Fruit fly (Drosophila melanogaster): ENCODE results near the gene mrt.

Gene mrt

DNA sequence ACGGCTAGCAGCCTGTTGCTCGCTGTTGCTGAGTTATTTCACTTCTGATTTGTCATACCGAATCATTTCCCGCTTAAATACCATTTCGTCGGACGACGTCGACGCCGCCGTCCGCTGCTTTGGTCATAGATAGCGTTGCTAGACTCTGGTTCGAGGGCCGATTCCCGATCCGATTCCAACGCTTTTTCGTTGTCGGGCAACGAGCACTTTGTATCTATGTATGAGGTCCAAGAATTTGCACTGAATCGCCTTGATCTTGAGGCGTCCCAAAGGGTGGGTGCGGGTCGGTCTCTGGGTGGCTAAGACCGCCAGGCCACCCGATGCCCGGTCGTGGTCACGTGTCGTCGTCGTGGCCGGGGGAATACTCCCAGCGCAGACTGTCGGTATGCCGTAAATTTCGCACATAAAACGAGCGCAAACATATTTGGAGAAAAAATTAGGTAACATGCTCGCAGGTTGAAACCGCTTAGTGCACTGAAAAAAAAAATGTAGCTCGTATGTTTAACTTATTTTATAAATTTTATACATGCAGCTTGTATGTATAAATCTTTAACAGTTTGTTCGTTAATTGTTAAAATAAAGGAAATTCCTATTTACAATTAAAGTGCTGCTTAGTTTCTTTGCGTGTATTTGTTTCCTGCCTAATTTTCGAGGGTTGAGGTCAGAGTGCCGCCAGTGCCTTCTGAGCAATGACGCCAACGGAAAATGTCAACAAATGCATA, 9.9 kb upstream of the mrt start, which contains the start of gene CG3348 (continued):
- TF ChIP-seq Hmx (GFP tag; optimal IDR thresholded peaks at IDR 0.05) (peak; percentile 64), Blimp-1 (GFP tag; optimal IDR thresholded peaks at IDR 0.05) (peak; percentile 66), klu (GFP tag; IDR thresholded peaks at IDR 0.05) (peak; percentile 71), twi (tag; optimal IDR thresholded peaks at IDR 0.05) (no peak), CG2875 (GFP tag; optimal IDR thresholded peaks at IDR 0.05) (no peak), luna (GFP tag; optimal IDR thresholded peaks at IDR 0.05) (no peak), Trl (optimal IDR thresholded peaks at IDR 0.05) (no peak), Trl (GFP tag; optimal IDR thresholded peaks at IDR 0.05) (peak; percentile 20), ase (GFP tag; IDR thresholded peaks at IDR 0.05) (no peak), Tbp (GFP tag; optimal IDR thresholded peaks at IDR 0.05) (no peak), ro (GFP tag; IDR thresholded peaks at IDR 0.05) (peak; percentile 20; the same call in 1 of the 2 replicates), tin (GFP tag; optimal IDR thresholded peaks at IDR 0.05) (peak; percentile 61), exex (tag; optimal IDR thresholded peaks at IDR 0.05) (no peak), Mes4 (GFP tag; optimal IDR thresholded peaks at IDR 0.05) (no peak), CG4820 (GFP tag; optimal IDR thresholded peaks at IDR 0.05) (peak; percentile 64), Sry-β (GFP tag; optimal IDR thresholded peaks at IDR 0.05) (no peak), chm (GFP tag; IDR thresholded peaks at IDR 0.05) (peak; percentile 60; the same call in 1 of the 2 replicates), Awh (GFP tag; IDR thresholded peaks at IDR 0.05) (peak; percentile 38; the same call in 1 of the 2 replicates), croc (GFP tag; conservative IDR thresholded peaks at IDR 0.05) (peak; percentile 39; the same call in 2 of the 3 replicates), ato (GFP tag; IDR thresholded peaks at IDR 0.05; ENCODE audit: partially characterized antibody) (no peak), Oli (tag; optimal IDR thresholded peaks at IDR 0.05) (peak; percentile 48), CG18476 (GFP tag; optimal IDR thresholded peaks at IDR 0.05) (peak; percentile 66), fru (optimal IDR thresholded peaks at IDR 0.05) (no peak), Sox102F (GFP tag; optimal IDR thresholded peaks at IDR 0.05) (peak; percentile 73), CG4360 (GFP tag; IDR thresholded peaks at IDR 0.05) (no peak), hth (optimal IDR thresholded peaks at IDR 0.05) (no peak), dmrt11E (tag; optimal IDR thresholded peaks at IDR 0.05) (peak; percentile 51), CG31365 (tag; optimal IDR thresholded peaks at IDR 0.05) (no peak), Camta (GFP tag; optimal IDR thresholded peaks at IDR 0.05) (peak; percentile 35), CG6175 (GFP tag; IDR thresholded peaks at IDR 0.05) (0 out of 3 replicates have a peak, but pooled peaks have one; percentile 22), CG30431 (GFP tag; optimal IDR thresholded peaks at IDR 0.05) (peak; percentile 37), ranshi (GFP tag; IDR thresholded peaks at IDR 0.05) (peak; percentile 79), grau (tag; optimal IDR thresholded peaks at IDR 0.05) (peak; percentile 71), Dek (tag; optimal IDR thresholded peaks at IDR 0.05) (peak; percentile 72), CG12236 (GFP tag; optimal IDR thresholded peaks at IDR 0.05) (no peak), gsb (GFP tag; IDR thresholded peaks at IDR 0.05) (no peak), trem (tag; optimal IDR thresholded peaks at IDR 0.05) (peak; percentile 22), Xbp1 (GFP tag; optimal IDR thresholded peaks at IDR 0.05) (peak; percentile 58), CG33557 (GFP tag; optimal IDR thresholded peaks at IDR 0.05) (no peak), Side (GFP tag; optimal IDR thresholded peaks at IDR 0.05) (peak; percentile 61), CG7357 (GFP tag; IDR thresholded peaks at IDR 0.05) (0 out of 3 replicates have a peak, but pooled peaks have one; percentile 46), CG16813 (GFP tag; IDR thresholded peaks at IDR 0.05; ENCODE audit: partially characterized antibody) (no peak), ken (GFP tag; IDR thresholded peaks at IDR 0.05) (no peak), HmgZ (tag; optimal IDR thresholded peaks at IDR 0.05) (peak; percentile 75), Taf1 (GFP tag; IDR thresholded peaks at IDR 0.05) (peak; percentile 78), yki (optimal IDR thresholded peaks at IDR 0.05) (no peak), CG8290 (GFP tag; optimal IDR thresholded peaks at IDR 0.05) (no peak), CG8290 (tag; optimal IDR thresholded peaks at IDR 0.05) (no peak), CG2889 (GFP tag; IDR thresholded peaks at IDR 0.05) (peak; percentile 54; the same call in 1 of the 3 replicates), tio (GFP tag; optimal IDR thresholded peaks at IDR 0.05) (peak; percentile 49), tap (tag; optimal IDR thresholded peaks at IDR 0.05) (peak; percentile 48), corto (GFP tag; optimal IDR thresholded peaks at IDR 0.05) (no peak)
